Fruit fly (Drosophila melanogaster): Measurements from ENCODE around the gene TyrR.

TyrR gene

dm6 chr3R:17725558-17725957 is 37.4 kb downstream of the TyrR start, which contains the start of gene Lgr1 (continued):
- TF ChIP-seq HLH54F (GFP tag; optimal IDR thresholded peaks at IDR 0.05) (no peak), kah (GFP tag; optimal IDR thresholded peaks at IDR 0.05) (no peak), CG17829 (tag; optimal IDR thresholded peaks at IDR 0.05) (no peak), CG11247 (GFP tag; IDR thresholded peaks at IDR 0.05) (0 out of 2 replicates have a peak, but pooled peaks have one; percentile 27), Deaf1 (tag; optimal IDR thresholded peaks at IDR 0.05) (peak; percentile 52), CG31441 (GFP tag; IDR thresholded peaks at IDR 0.05) (no peak), eyg (GFP tag; optimal IDR thresholded peaks at IDR 0.05) (no peak), Dll (GFP tag; IDR thresholded peaks at IDR 0.05; ENCODE audit: partially characterized antibody) (no peak), Antp (GFP tag; optimal IDR thresholded peaks at IDR 0.05) (no peak), CG13894 (tag; optimal IDR thresholded peaks at IDR 0.05) (no peak), Oli (tag; optimal IDR thresholded peaks at IDR 0.05) (no peak), pb (GFP tag; optimal IDR thresholded peaks at IDR 0.05) (no peak), CG1233 (GFP tag; optimal IDR thresholded peaks at IDR 0.05) (no peak), tna (GFP tag; IDR thresholded peaks at IDR 0.05; ENCODE audit: partially characterized antibody) (no peak), shn (GFP tag; optimal IDR thresholded peaks at IDR 0.05) (no peak), CG7372 (GFP tag; IDR thresholded peaks at IDR 0.05) (no peak), CG3847 (GFP tag; IDR thresholded peaks at IDR 0.05) (no peak), tin (GFP tag; optimal IDR thresholded peaks at IDR 0.05) (no peak), fd96Cb (tag; optimal IDR thresholded peaks at IDR 0.05) (no peak), Med (GFP tag) (peak; percentile 52), HHEX (GFP tag; optimal IDR thresholded peaks at IDR 0.05) (no peak), CG11456 (GFP tag; IDR thresholded peaks at IDR 0.05) (no peak), CG16779 (GFP tag; IDR thresholded peaks at IDR 0.05) (no peak), Six4 (GFP tag; optimal IDR thresholded peaks at IDR 0.05) (no peak), tx (GFP tag; optimal IDR thresholded peaks at IDR 0.05) (no peak), MBD-R2 (GFP tag; IDR thresholded peaks at IDR 0.05) (no peak), CG4424 (GFP tag; optimal IDR thresholded peaks at IDR 0.05) (no peak), jing (GFP tag; optimal IDR thresholded peaks at IDR 0.05) (no peak), pan (optimal IDR thresholded peaks at IDR 0.05) (no peak), pan (GFP tag; optimal IDR thresholded peaks at IDR 0.05 in 1 of 2, IDR thresholded peaks at IDR 0.05 in 1 of 2) (no peak), Sox102F (GFP tag; optimal IDR thresholded peaks at IDR 0.05) (no peak), Ets65A (GFP tag) (peak; percentile 60), CG9932 (GFP tag; IDR thresholded peaks at IDR 0.05) (peak; percentile 16; the same call in 1 of the 2 replicates), Atf-2 (GFP tag; optimal IDR thresholded peaks at IDR 0.05) (no peak), Camta (GFP tag; optimal IDR thresholded peaks at IDR 0.05) (no peak), NC2β (GFP tag; optimal IDR thresholded peaks at IDR 0.05) (no peak), CG16813 (GFP tag; IDR thresholded peaks at IDR 0.05; ENCODE audit: partially characterized antibody) (no peak), CG4360 (GFP tag; IDR thresholded peaks at IDR 0.05) (0 out of 2 replicates have a peak, but pooled peaks have one; percentile 15), CG32767 (GFP tag; IDR thresholded peaks at IDR 0.05) (no peak), knrl (GFP tag; IDR thresholded peaks at IDR 0.05; ENCODE audit: partially characterized antibody) (no peak), HLH3B (GFP tag; IDR thresholded peaks at IDR 0.05) (no peak), crol (GFP tag; IDR thresholded peaks at IDR 0.05) (no peak), Awh (GFP tag; IDR thresholded peaks at IDR 0.05) (no peak), Nf-YC (tag; optimal IDR thresholded peaks at IDR 0.05) (no peak), CG13296 (GFP tag; optimal IDR thresholded peaks at IDR 0.05) (no peak)

Measured in whole organism, embryonic.